Worm (Caenorhabditis elegans) whole organism, L4/young adult: ENCODE measurements around the gene pas-2.

Source experiments
- W03F9.2 ChIP-seq: fragments of 150-350 bp; optimal IDR thresholded peaks from 2 replicates; lab custom pipeline; 2014; ENCODE audit warnings: missing biosample characterization, missing genetic modification characterization
- him-1 ChIP-seq: sonication (generic microtip); optimal IDR thresholded peaks from 2 replicates; lab custom pipeline; 2016; ENCODE audit warnings: missing genotype, missing genetic modification reagents, missing genetic modification characterization, missing compliant biosample characterization

- TF ChIP-seq W03F9.2 (tag; lab: Kevin White, UChicago) (no peak), him-1 (tag; lab: Kevin White, UChicago) (no peak)
Measured at ce11 chrV:10795494-10795893, 25.3 kb downstream of the pas-2 start, which contains the start of gene D1054.19.
